Fruit fly (Drosophila melanogaster): ENCODE data around the gene Burs.

- TF ChIP-seq usp (GFP tag; optimal IDR thresholded peaks at IDR 0.05) (no peak), OdsH (GFP tag; optimal IDR thresholded peaks at IDR 0.05) (no peak), Myc (optimal IDR thresholded peaks at IDR 0.05) (no peak), br (GFP tag; optimal IDR thresholded peaks at IDR 0.05) (no peak), pan (optimal IDR thresholded peaks at IDR 0.05) (no peak), dl (GFP tag; optimal IDR thresholded peaks at IDR 0.05; ENCODE audit: insufficient read depth in 1 of 2, partially characterized antibody in 2 of 2) (no peak), sage (GFP tag; optimal IDR thresholded peaks at IDR 0.05) (no peak), GATAd (GFP tag; optimal IDR thresholded peaks at IDR 0.05) (no peak), lola (GFP tag; optimal IDR thresholded peaks at IDR 0.05) (no peak), Rel (GFP tag; optimal IDR thresholded peaks at IDR 0.05) (no peak), Rel (tag; optimal IDR thresholded peaks at IDR 0.05) (no peak)
These were observed 23.4 kb upstream of the Burs start for dm6 chr3R:21745887-21746286.
